Fruit fly (Drosophila melanogaster) whole organism, embryonic: Measurements from ENCODE around the gene stas.

Source experiments
- Atf-2 ChIP-seq: fragments of 200-800 bp; sonication (Bioruptor generic); optimal IDR thresholded peaks from 2 replicates; lab custom pipeline; 2016; ENCODE audit warnings: missing biosample characterization, missing genetic modification characterization
- Atf3 ChIP-seq: fragments of 200-800 bp; sonication (Bioruptor generic); optimal IDR thresholded peaks from 3 replicates; lab custom pipeline; 2016; ENCODE audit warnings: missing biosample characterization, missing genetic modification characterization
- CG10267 ChIP-seq: fragments of 200-800 bp; sonication (Bioruptor generic); optimal IDR thresholded peaks from 2 replicates; lab custom pipeline; 2018; ENCODE audit warnings: missing biosample characterization, mild to moderate bottlenecking, missing genetic modification characterization, moderate library complexity
- CG10462 ChIP-seq: fragments of 200-800 bp; sonication (Bioruptor generic); optimal IDR thresholded peaks from 2 replicates; lab custom pipeline; 2016; ENCODE audit warnings: missing biosample characterization, missing genetic modification characterization
- CG1603 ChIP-seq: fragments of 200-800 bp; sonication (Bioruptor generic); optimal IDR thresholded peaks from 2 replicates; lab custom pipeline; 2019; ENCODE audit warnings: missing biosample characterization, mild to moderate bottlenecking, missing genetic modification characterization, moderate library complexity
- Gug ChIP-seq: fragments of 200-800 bp; sonication (Bioruptor generic); IDR thresholded peaks from 4 replicates; pipeline ENCODE4 v1.3.6; 2022; ENCODE audit warnings: missing biosample characterization, missing genetic modification characterization
- Hmr ChIP-seq: fragments of 200-800 bp; sonication (Bioruptor generic); optimal IDR thresholded peaks from 3 replicates; lab custom pipeline; 2017; ENCODE audit warnings: mild to moderate bottlenecking, missing biosample characterization, missing genetic modification reagents, missing genetic modification characterization
- Pdp1 ChIP-seq, 2 experiments: fragments of 200-800 bp; sonication (Bioruptor generic); optimal IDR thresholded peaks; 3 replicates each; lab custom pipeline; 2016; ENCODE audit warnings: missing biosample characterization in 2 of 2, missing genetic modification characterization in 2 of 2, mild to moderate bottlenecking in 1 of 2, moderate library complexity in 1 of 2
- dmrt99B ChIP-seq: fragments of 200-800 bp; sonication (Bioruptor generic); optimal IDR thresholded peaks from 2 replicates; lab custom pipeline; 2018; ENCODE audit warnings: missing biosample characterization, mild to moderate bottlenecking, missing genetic modification characterization, moderate library complexity
- fru ChIP-seq: fragments of >200 bp; optimal IDR thresholded peaks from 2 replicates; lab custom pipeline; 2017
- jumu ChIP-seq: fragments of 200-800 bp; sonication (Bioruptor generic); optimal IDR thresholded peaks from 3 replicates; lab custom pipeline; 2016; ENCODE audit warnings: missing biosample characterization, missing genetic modification characterization
- pita ChIP-seq: fragments of 200-800 bp; sonication (Bioruptor generic); optimal IDR thresholded peaks from 2 replicates; lab custom pipeline; 2017; ENCODE audit warnings: missing biosample characterization, mild to moderate bottlenecking, missing genetic modification characterization
- wor ChIP-seq: fragments of 200-800 bp; sonication (Bioruptor generic); IDR thresholded peaks from 2 replicates; pipeline ENCODE4 v1.3.6; 2022; ENCODE audit warnings: missing biosample characterization, missing genetic modification characterization

DNA sequence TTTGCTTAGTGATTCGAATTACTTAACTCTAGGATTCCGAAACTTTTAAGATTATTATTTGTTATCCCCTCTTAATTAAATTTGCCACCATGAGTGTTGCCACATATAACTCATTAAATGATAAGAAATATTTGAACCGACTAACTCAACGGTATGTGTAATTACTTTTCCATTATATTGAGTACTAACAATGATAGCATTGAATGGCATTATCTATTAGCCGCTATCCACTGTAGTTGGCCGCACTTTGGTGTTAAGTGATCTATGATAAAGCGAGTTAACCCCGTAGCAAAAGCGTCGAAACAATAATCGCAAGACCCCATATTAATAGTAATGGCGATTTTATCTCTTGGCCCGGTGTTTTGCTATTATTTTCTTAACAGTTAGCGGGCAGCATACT, 46.7 kb downstream of the stas start:
- no peak for TF ChIP-seq CG10462 (GFP tag; lab: Kevin White, UChicago)
- TF ChIP-seq Hmr (GFP tag; lab: Kevin White, UChicago) = no peak
- no peak for TF ChIP-seq Gug (GFP tag; lab: Robert Waterston, UW)
- TF ChIP-seq Atf-2 (GFP tag; lab: Kevin White, UChicago) = no peak
- TF ChIP-seq CG10267 (tag; lab: Kevin White, UChicago) = no peak
- no peak for TF ChIP-seq Pdp1 (GFP tag; optimal IDR thresholded peaks at IDR 0.05; lab: Kevin White, UChicago)
- TF ChIP-seq jumu (GFP tag; lab: Kevin White, UChicago) = no peak
- TF ChIP-seq wor (GFP tag; lab: Robert Waterston, UW) = no peak
- TF ChIP-seq pita (GFP tag; lab: Kevin White, UChicago) = no peak
- TF ChIP-seq Atf3 (GFP tag; lab: Kevin White, UChicago) = no peak
- no peak for TF ChIP-seq dmrt99B (tag; lab: Kevin White, UChicago)
- no peak for TF ChIP-seq CG1603 (tag; lab: Kevin White, UChicago)
- no peak for TF ChIP-seq fru (lab: Kevin White, UChicago)
